Fruit fly (Drosophila melanogaster): ENCODE data around the gene CG10598.

Gene CG10598

DNA sequence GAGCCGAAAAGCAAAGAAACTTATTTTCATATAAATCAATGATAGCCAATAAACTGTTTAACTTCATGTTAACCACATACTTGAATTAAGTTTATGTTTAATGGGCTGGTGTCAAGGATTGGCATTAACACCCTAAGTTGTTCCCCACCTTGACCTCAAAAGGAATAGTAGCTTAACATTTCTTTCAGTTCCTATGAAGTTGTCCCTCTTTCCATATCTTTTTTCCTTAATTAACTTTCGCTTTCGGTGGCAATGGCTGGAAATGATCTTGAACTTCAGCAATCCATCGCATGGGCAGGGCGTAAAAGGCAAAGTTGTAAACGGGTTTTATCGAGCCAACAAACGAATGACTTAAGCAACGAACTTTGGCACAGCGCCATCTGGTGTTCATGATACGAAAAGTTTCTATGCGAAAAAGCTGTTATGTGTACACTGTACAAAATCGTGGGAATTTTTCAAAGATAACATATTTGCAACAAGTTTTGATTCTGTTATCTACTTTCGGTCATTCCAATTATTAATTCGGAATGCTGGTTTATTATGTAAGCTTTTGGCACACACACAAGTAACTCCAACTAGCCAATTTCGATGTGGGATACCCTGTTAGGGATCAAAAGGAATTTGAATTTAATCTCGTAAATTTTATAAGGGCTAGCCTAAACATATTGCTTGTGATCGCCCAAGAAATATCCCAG lies 3.0 kb upstream of the CG10598 start:
- TF ChIP-seq Eip78C (GFP tag) (peak; percentile 83), Hr38 (GFP tag; optimal IDR thresholded peaks at IDR 0.05) (no peak), CG31627 (GFP tag; optimal IDR thresholded peaks at IDR 0.05) (peak; percentile 51), Eip75B (GFP tag; optimal IDR thresholded peaks at IDR 0.05) (no peak), Sox15 (GFP tag; optimal IDR thresholded peaks at IDR 0.05) (no peak), fd85E (GFP tag; optimal IDR thresholded peaks at IDR 0.05) (no peak), CG34406 (GFP tag; optimal IDR thresholded peaks at IDR 0.05) (peak; percentile 31), Lpt (GFP tag; optimal IDR thresholded peaks at IDR 0.05) (peak; percentile 40), CG3032 (tag; optimal IDR thresholded peaks at IDR 0.05) (peak; percentile 59), eg (GFP tag; IDR thresholded peaks at IDR 0.05) (no peak), pdm3 (GFP tag; optimal IDR thresholded peaks at IDR 0.05) (peak; percentile 65), salr (GFP tag; optimal IDR thresholded peaks at IDR 0.05) (no peak), acj6 (GFP tag; optimal IDR thresholded peaks at IDR 0.05) (peak; percentile 48), CG1621 (tag; optimal IDR thresholded peaks at IDR 0.05) (peak; percentile 2), Blimp-1 (GFP tag; optimal IDR thresholded peaks at IDR 0.05) (peak; percentile 97), CG4318 (GFP tag; optimal IDR thresholded peaks at IDR 0.05) (peak; percentile 34), CG8632 (GFP tag; optimal IDR thresholded peaks at IDR 0.05) (no peak), lz (GFP tag; optimal IDR thresholded peaks at IDR 0.05) (peak; percentile 67), CG6163 (GFP tag; IDR thresholded peaks at IDR 0.05) (no peak), vri (GFP tag; optimal IDR thresholded peaks at IDR 0.05) (no peak), fd59A (GFP tag; optimal IDR thresholded peaks at IDR 0.05) (peak; percentile 33), net (GFP tag; optimal IDR thresholded peaks at IDR 0.05) (no peak), Eip93F (GFP tag; optimal IDR thresholded peaks at IDR 0.05) (no peak), CG3919 (GFP tag; optimal IDR thresholded peaks at IDR 0.05) (no peak), cyc (GFP tag; optimal IDR thresholded peaks at IDR 0.05) (no peak), Met (GFP tag; optimal IDR thresholded peaks at IDR 0.05) (peak; percentile 59), CG15336 (GFP tag; IDR thresholded peaks at IDR 0.05) (no peak), CG11902 (GFP tag; optimal IDR thresholded peaks at IDR 0.05) (no peak), Ets21C (GFP tag; optimal IDR thresholded peaks at IDR 0.05) (peak; percentile 26), Sox102F (GFP tag; optimal IDR thresholded peaks at IDR 0.05) (peak; percentile 34), fkh (GFP tag; optimal IDR thresholded peaks at IDR 0.05) (no peak), Ets96B (tag; optimal IDR thresholded peaks at IDR 0.05) (no peak), CG9139 (GFP tag; optimal IDR thresholded peaks at IDR 0.05) (no peak), CG32006 (GFP tag; optimal IDR thresholded peaks at IDR 0.05) (peak; percentile 74), spab (GFP tag; optimal IDR thresholded peaks at IDR 0.05) (no peak), OdsH (GFP tag; optimal IDR thresholded peaks at IDR 0.05) (peak; percentile 57), dsx (GFP tag; optimal IDR thresholded peaks at IDR 0.05; ENCODE audit: poor library complexity, severe bottlenecking) (peak; percentile 22), CG7368 (GFP tag; optimal IDR thresholded peaks at IDR 0.05) (no peak), Hr39 (GFP tag; optimal IDR thresholded peaks at IDR 0.05) (peak; percentile 64), esn (GFP tag; optimal IDR thresholded peaks at IDR 0.05) (peak; percentile 56), CG6808 (GFP tag; optimal IDR thresholded peaks at IDR 0.05) (no peak), Gug (GFP tag; IDR thresholded peaks at IDR 0.05) (no peak), CG6854 (GFP tag; optimal IDR thresholded peaks at IDR 0.05) (no peak), CG6792 (GFP tag; optimal IDR thresholded peaks at IDR 0.05) (peak; percentile 17), CG10669 (GFP tag; optimal IDR thresholded peaks at IDR 0.05) (no peak), CG10631 (GFP tag; optimal IDR thresholded peaks at IDR 0.05) (peak; percentile 23), achi (GFP tag; optimal IDR thresholded peaks at IDR 0.05) (peak; percentile 45), CG11294 (GFP tag; IDR thresholded peaks at IDR 0.05) (no peak), CG6276 (GFP tag; optimal IDR thresholded peaks at IDR 0.05) (no peak), Hr4 (GFP tag; optimal IDR thresholded peaks at IDR 0.05) (peak; percentile 48), CG8119 (GFP tag; IDR thresholded peaks at IDR 0.05) (peak; percentile 51; the same call in 1 of the 3 replicates)
